Worm (Caenorhabditis elegans): ENCODE data around the gene F08G2.7.

- TF ChIP-seq W03F9.2 (tag; optimal IDR thresholded peaks at IDR 0.05), result no peak
- no peak for TF ChIP-seq him-1 (tag; optimal IDR thresholded peaks at IDR 0.05)
Observed at ce11 chrII:13841106-13841854, at the start of gene F08G2.7.

Measured in whole organism, L4/young adult.